Worm (Caenorhabditis elegans) whole organism, L1 larva: ENCODE data around the gene teg-1.

ENCODE experiments used
- aha-1 ChIP-seq: fragments of 150-350 bp; optimal IDR thresholded peaks from 2 replicates; lab custom pipeline; 2014; ENCODE audit warnings: missing biosample characterization, missing genetic modification characterization
- ceh-82 ChIP-seq, 3 experiments: fragments of 150-350 bp in 1 of 3; sonication (generic microtip) in 2 of 3; optimal IDR thresholded peaks; 2 replicates each; lab custom pipeline; 2014 to 2017; ENCODE audit warnings: missing biosample characterization in 3 of 3, missing genetic modification characterization in 3 of 3
- egl-13 ChIP-seq: sonication (generic microtip); optimal IDR thresholded peaks from 2 replicates; lab custom pipeline; 2016; ENCODE audit warnings: missing genotype, missing genetic modification reagents, missing genetic modification characterization, missing compliant biosample characterization
- elt-2 ChIP-seq: sonication (generic microtip); optimal IDR thresholded peaks from 2 replicates; lab custom pipeline; 2016; ENCODE audit warnings: missing genetic modification characterization, mild to moderate bottlenecking, inconsistent platforms, missing compliant biosample characterization, missing genetic modification reagents
- lin-39 ChIP-seq: fragments of 150-350 bp; optimal IDR thresholded peaks from 2 replicates; lab custom pipeline; 2014; ENCODE audit warnings: missing biosample characterization, missing genetic modification reagents, missing genetic modification characterization
- nhr-76 ChIP-seq: sonication (generic microtip); optimal IDR thresholded peaks from 2 replicates; lab custom pipeline; 2017; ENCODE audit warnings: missing biosample characterization, missing genetic modification characterization
- snu-23 ChIP-seq: sonication (generic microtip); optimal IDR thresholded peaks from 2 replicates; lab custom pipeline; 2016; ENCODE audit warnings: missing genetic modification characterization, missing compliant biosample characterization
- sox-4 ChIP-seq: sonication (generic microtip); optimal IDR thresholded peaks from 2 replicates; lab custom pipeline; 2016; ENCODE audit warnings: missing genetic modification characterization, missing compliant biosample characterization
- tbx-2 ChIP-seq: sonication (generic microtip); optimal IDR thresholded peaks from 2 replicates; lab custom pipeline; 2016; ENCODE audit warnings: missing genetic modification characterization, missing compliant biosample characterization
- unc-62 ChIP-seq: fragments of 150-350 bp; optimal IDR thresholded peaks from 2 replicates; lab custom pipeline; 2014; ENCODE audit warnings: missing biosample characterization, missing genetic modification reagents, missing genetic modification characterization
- xbp-1 ChIP-seq: sonication (generic microtip); optimal IDR thresholded peaks from 2 replicates; lab custom pipeline; 2016; ENCODE audit warnings: missing genetic modification characterization, missing compliant biosample characterization

ce11 chrIII:11337627-11338026, 19.6 kb upstream of the teg-1 start:
- no peak for TF ChIP-seq nhr-76
- no peak for TF ChIP-seq ceh-82 (tag; optimal IDR thresholded peaks at IDR 0.05; lab: Kevin White, UChicago)
- TF ChIP-seq sox-4 = no peak
- no peak for TF ChIP-seq elt-2 (tag; lab: Kevin White, UChicago)
- no peak for TF ChIP-seq egl-13
- no peak for TF ChIP-seq tbx-2 (tag; lab: Kevin White, UChicago)
- no peak for TF ChIP-seq unc-62 (GFP tag; lab: Kevin White, UChicago)
- TF ChIP-seq lin-39 (tag; lab: Kevin White, UChicago) = no peak
- no peak for TF ChIP-seq xbp-1 (tag; lab: Kevin White, UChicago)
- no peak for TF ChIP-seq aha-1
- TF ChIP-seq snu-23 = no peak
